Fruit fly (Drosophila melanogaster): ENCODE results near the gene CG9114.

CG9114 gene

dm6 chrX:15304211-15304610 is 28.7 kb downstream of the CG9114 start:
- TF ChIP-seq CG8478 (optimal IDR thresholded peaks at IDR 0.05) (no peak), CTCF (optimal IDR thresholded peaks at IDR 0.05) (no peak)

dm6 chrX:15303176-15304115 is 29.5 kb downstream of the CG9114 start:
- TF ChIP-seq CG8478 (optimal IDR thresholded peaks at IDR 0.05), result no peak
- no peak for TF ChIP-seq CTCF (optimal IDR thresholded peaks at IDR 0.05)

- TF ChIP-seq CTCF (optimal IDR thresholded peaks at IDR 0.05), result no peak
- no peak for TF ChIP-seq CG8478 (optimal IDR thresholded peaks at IDR 0.05)
Observed at dm6 chrX:15301175-15301574, 31.8 kb downstream of the CG9114 start.

- TF ChIP-seq CTCF (optimal IDR thresholded peaks at IDR 0.05) (no peak), CG8478 (optimal IDR thresholded peaks at IDR 0.05) (no peak)
Observed at dm6 chrX:15299927-15300740, 32.8 kb downstream of the CG9114 start.

dm6 chrX:15298298-15299069 is 34.5 kb downstream of the CG9114 start:
- TF ChIP-seq CG8478 (optimal IDR thresholded peaks at IDR 0.05) (no peak), CTCF (optimal IDR thresholded peaks at IDR 0.05) (no peak)

- no peak for TF ChIP-seq CTCF (optimal IDR thresholded peaks at IDR 0.05)
- no peak for TF ChIP-seq CG8478 (optimal IDR thresholded peaks at IDR 0.05)
Observed at dm6 chrX:15297963-15298297, 35.0 kb downstream of the CG9114 start.

dm6 chrX:15296969-15297816 is 35.8 kb downstream of the CG9114 start, which contains the start of gene gce:
TSS of gene gce (plus strand) at chrX:15297766.
- TF ChIP-seq CG8478 (optimal IDR thresholded peaks at IDR 0.05) (no peak), CTCF (optimal IDR thresholded peaks at IDR 0.05) (no peak)

- TF ChIP-seq CG8478 (optimal IDR thresholded peaks at IDR 0.05), result no peak
- TF ChIP-seq CTCF (optimal IDR thresholded peaks at IDR 0.05), result peak in 1 of 2 experiments; percentile 31
Observed at dm6 chrX:15292794-15293193, 40.2 kb downstream of the CG9114 start, which contains the start of gene CG5877. TSS of gene CG5877 (plus strand) at chrX:15293031.
